Worm (Caenorhabditis elegans): Measurements from ENCODE around the gene syg-2.
A peak's percentile ranks its signal among the peaks of the same experiment; 100 is the strongest.

syg-2 gene

DNA sequence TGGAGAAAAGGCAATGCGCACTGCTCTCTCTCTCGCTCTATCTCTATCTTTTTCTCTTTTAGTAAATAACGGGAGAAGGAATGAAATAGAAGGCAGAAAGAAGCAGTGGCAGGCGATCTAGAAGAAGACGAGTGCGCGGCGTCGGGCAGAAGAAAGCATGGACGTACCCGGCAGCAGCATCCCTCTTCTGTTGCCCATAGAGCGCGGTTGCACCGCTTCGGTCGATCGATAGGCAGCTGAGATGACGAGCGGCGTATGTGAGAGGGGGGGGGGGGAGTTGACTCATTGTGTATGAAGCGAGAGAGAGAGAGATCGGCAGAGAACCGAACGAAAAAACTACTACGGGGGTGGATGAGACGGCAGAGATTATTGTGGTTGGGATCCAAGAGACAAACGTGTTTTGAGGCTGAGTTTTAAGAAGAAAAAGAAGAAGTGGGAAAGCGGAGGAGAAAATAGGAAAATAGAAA lies 53.4 kb downstream of the syg-2 start (continued):
- peak; percentile 28 for TF ChIP-seq ZK546.5 (tag; optimal IDR thresholded peaks at IDR 0.05)
- peak; percentile 91 for TF ChIP-seq jun-1 (tag; optimal IDR thresholded peaks at IDR 0.05)
- peak; percentile 21 for TF ChIP-seq ztf-4 (tag; optimal IDR thresholded peaks at IDR 0.05)
- peak; percentile 72 for TF ChIP-seq nhr-23 (tag; optimal IDR thresholded peaks at IDR 0.05)
- TF ChIP-seq lin-39 (tag; optimal IDR thresholded peaks at IDR 0.05): peak; percentile 95
- peak; percentile 84 for TF ChIP-seq egl-27 (tag; optimal IDR thresholded peaks at IDR 0.05)
- no peak for TF ChIP-seq zag-1 (tag; optimal IDR thresholded peaks at IDR 0.05)
- peak; percentile 53 for TF ChIP-seq R02D3.7 (tag; optimal IDR thresholded peaks at IDR 0.05)
- TF ChIP-seq unc-62 (GFP tag; optimal IDR thresholded peaks at IDR 0.05): peak; percentile 88
- TF ChIP-seq ama-1 (optimal IDR thresholded peaks at IDR 0.05): no peak
- peak; percentile 99 for TF ChIP-seq fkh-10 (GFP tag; optimal IDR thresholded peaks at IDR 0.05)
- peak; percentile 91 for TF ChIP-seq lin-15B (tag; optimal IDR thresholded peaks at IDR 0.05)
- TF ChIP-seq skn-1 (tag; optimal IDR thresholded peaks at IDR 0.05): peak; percentile 61
- no peak for TF ChIP-seq eor-1 (tag; optimal IDR thresholded peaks at IDR 0.05)
- TF ChIP-seq elt-1 (tag; optimal IDR thresholded peaks at IDR 0.05): peak; percentile 61
- peak; percentile 61 for TF ChIP-seq elt-2 (tag; optimal IDR thresholded peaks at IDR 0.05)

DNA sequence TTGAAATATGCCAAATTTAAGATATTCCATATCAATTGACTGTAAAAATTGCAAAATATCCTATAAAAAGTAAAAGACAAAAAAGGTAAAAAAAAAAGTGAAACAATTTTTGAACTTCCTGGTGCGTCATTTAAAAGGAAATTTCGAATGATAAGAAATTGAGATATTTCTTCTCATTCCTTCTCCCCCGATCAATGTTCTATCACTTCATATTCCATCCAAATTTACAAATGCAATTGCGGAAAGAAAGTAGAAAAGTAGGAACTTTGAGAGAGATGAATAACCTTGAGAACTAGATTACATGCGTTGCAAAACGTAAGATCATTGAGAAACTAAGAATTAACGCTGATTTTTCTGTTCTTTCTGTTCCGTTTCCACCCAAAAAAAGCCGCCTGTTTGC lies 54.8 kb downstream of the syg-2 start:
- TF ChIP-seq sea-2 (GFP tag; optimal IDR thresholded peaks at IDR 0.05) (no peak), ama-1 (optimal IDR thresholded peaks at IDR 0.05) (no peak), nhr-25 (tag; optimal IDR thresholded peaks at IDR 0.05) (peak; percentile 59), fos-1 (tag; optimal IDR thresholded peaks at IDR 0.05) (no peak), mdl-1 (tag; optimal IDR thresholded peaks at IDR 0.05) (no peak), ceh-28 (tag; optimal IDR thresholded peaks at IDR 0.05) (peak; percentile 14)

DNA sequence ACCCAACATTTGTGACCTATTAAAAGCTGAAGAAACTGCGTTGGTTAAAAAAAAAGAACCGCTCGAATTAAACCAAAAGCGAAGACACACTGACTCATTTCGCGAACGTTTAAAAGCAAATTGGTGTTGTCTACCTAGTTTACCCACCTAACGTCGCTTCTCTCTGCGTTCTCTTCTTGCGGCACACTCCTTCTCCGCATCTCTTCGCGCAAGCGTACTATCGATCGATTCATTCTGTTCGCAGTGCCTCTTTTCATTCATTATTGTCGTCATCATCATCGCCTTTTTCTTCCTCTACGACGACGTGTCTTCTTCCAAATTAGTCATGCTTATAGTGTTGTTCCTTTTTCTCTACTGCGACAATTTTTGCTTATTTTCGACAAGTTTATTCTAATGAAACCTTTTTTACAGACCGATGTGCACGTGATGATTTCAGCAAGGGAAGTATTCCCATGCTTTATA lies 56.4 kb downstream of the syg-2 start, which contains the start of gene atrn-1:
Gene atrn-1 (plus strand): TSS at position 412 of the 462 bp plus-strand sequence.
- no peak for TF ChIP-seq aly-2 (tag; optimal IDR thresholded peaks at IDR 0.05)
- peak; percentile 49 for TF ChIP-seq ceh-28 (tag; optimal IDR thresholded peaks at IDR 0.05)
- peak; percentile 44 for TF ChIP-seq pha-4 (tag; optimal IDR thresholded peaks at IDR 0.05)
- peak; percentile 64 for TF ChIP-seq nhr-25 (tag; optimal IDR thresholded peaks at IDR 0.05)
- TF ChIP-seq nhr-23 (tag; optimal IDR thresholded peaks at IDR 0.05): peak; percentile 43
- no peak for TF ChIP-seq nhr-11 (tag; optimal IDR thresholded peaks at IDR 0.05)
- peak; percentile 71 for TF ChIP-seq hmg-11 (tag; optimal IDR thresholded peaks at IDR 0.05)
- TF ChIP-seq fos-1 (tag; optimal IDR thresholded peaks at IDR 0.05): peak; percentile 34
